Worm (Caenorhabditis elegans) whole organism, L1 larva: ENCODE results near the gene srv-5.

ENCODE experiments used
- C16A3.4 ChIP-seq: fragments of 150-350 bp; optimal IDR thresholded peaks from 2 replicates; lab custom pipeline; 2014; ENCODE audit warnings: missing biosample characterization, missing genetic modification characterization
- aly-2 ChIP-seq: fragments of 150-350 bp; optimal IDR thresholded peaks from 2 replicates; lab custom pipeline; 2014; ENCODE audit warnings: missing biosample characterization, missing genetic modification characterization
- elt-3 ChIP-seq, 6 experiments: fragments of 150-350 bp in 1 of 6; sonication (generic microtip); optimal IDR thresholded peaks; 2 replicates each; lab custom pipeline; 2017 to 2018; ENCODE audit warnings: missing biosample characterization in 6 of 6, missing genetic modification characterization in 6 of 6, inconsistent platforms in 1 of 6

DNA sequence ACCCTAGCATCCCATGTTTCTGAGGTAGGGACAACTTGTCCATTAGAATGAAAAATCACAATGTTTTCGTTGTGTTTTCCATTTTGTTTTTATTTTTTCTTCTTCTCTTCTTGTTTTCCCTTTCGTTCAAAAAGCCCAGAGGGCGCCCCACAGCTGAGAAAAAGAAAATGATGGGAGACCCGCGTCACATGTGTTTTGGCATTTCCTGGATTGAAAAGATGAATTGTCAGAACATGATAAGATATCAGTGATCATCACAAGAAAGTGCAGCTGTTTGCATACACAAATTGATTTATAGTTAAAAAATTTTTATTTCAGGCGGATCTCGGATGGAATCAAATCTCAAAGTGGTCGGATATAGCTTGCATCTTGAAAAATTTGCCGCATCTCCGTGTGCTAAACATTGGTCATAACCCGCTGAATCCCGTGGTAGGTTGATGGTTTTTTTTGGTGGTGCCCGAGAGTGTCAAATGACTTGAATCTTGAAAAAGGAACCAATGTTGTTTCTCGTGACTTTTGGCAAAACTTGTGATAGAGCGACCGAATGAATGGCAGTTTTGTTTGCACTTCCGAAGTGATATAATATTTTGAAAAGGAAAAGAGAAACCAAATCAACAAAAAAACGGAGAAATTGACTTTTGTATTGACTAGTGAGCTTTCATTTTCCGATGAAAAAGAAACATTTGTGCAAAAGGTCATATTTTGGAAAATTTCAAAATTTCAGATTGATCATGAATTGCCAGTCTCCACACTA, 14.2 kb downstream of the srv-5 start:
- TF ChIP-seq C16A3.4 (no peak), elt-3 (tag; optimal IDR thresholded peaks at IDR 0.05; lab: Kevin White, UChicago) (no peak), aly-2 (tag; lab: Kevin White, UChicago) (no peak)
